Worm (Caenorhabditis elegans) whole organism, mixed stage, embryonic: ENCODE measurements around the gene T16H12.3.

Experiments
- blmp-1 ChIP-seq: fragments of 150-350 bp; optimal IDR thresholded peaks from 2 replicates; lab custom pipeline; 2014; ENCODE audit warnings: missing biosample characterization, missing genetic modification characterization
- ces-1 ChIP-seq: fragments of 150-350 bp; optimal IDR thresholded peaks from 2 replicates; lab custom pipeline; 2014; ENCODE audit warnings: missing biosample characterization, missing genetic modification reagents, missing genetic modification characterization
- elt-1 ChIP-seq: sonication (generic microtip); optimal IDR thresholded peaks from 2 replicates; lab custom pipeline; 2017; ENCODE audit warnings: missing genetic modification characterization, mild to moderate bottlenecking, missing compliant biosample characterization, antibody characterized with exemption, moderate library complexity, borderline replicate concordance; ENCODE audit not compliant: insufficient read depth
- hlh-1 ChIP-seq: fragments of 150-350 bp; optimal IDR thresholded peaks from 2 replicates; lab custom pipeline; 2014; ENCODE audit warnings: missing biosample characterization, missing genetic modification reagents, missing genetic modification characterization
- lin-13 ChIP-seq: fragments of 150-350 bp; optimal IDR thresholded peaks from 2 replicates; lab custom pipeline; 2014; ENCODE audit warnings: missing biosample characterization, missing genetic modification characterization
- lin-32 ChIP-seq: fragments of 200-800 bp; sonication (Bioruptor generic); optimal IDR thresholded peaks from 2 replicates; lab custom pipeline; 2018; ENCODE audit warnings: mild to moderate bottlenecking, missing genetic modification characterization, missing compliant biosample characterization
- lsy-2 ChIP-seq: fragments of 150-350 bp; optimal IDR thresholded peaks from 2 replicates; lab custom pipeline; 2014; ENCODE audit warnings: missing biosample characterization, missing genetic modification characterization
- mab-5 ChIP-seq: fragments of 150-350 bp; optimal IDR thresholded peaks from 2 replicates; lab custom pipeline; 2014; ENCODE audit warnings: missing biosample characterization, missing genetic modification characterization
- mep-1 ChIP-seq: fragments of 150-350 bp; optimal IDR thresholded peaks from 2 replicates; lab custom pipeline; 2017; ENCODE audit warnings: missing biosample characterization, missing genetic modification reagents, missing genetic modification characterization, inconsistent platforms
- nhr-2 ChIP-seq: fragments of 150-350 bp; optimal IDR thresholded peaks from 2 replicates; lab custom pipeline; 2014; ENCODE audit warnings: missing biosample characterization, missing genetic modification characterization
- nhr-237 ChIP-seq: fragments of 150-350 bp; optimal IDR thresholded peaks from 2 replicates; lab custom pipeline; 2014; ENCODE audit warnings: missing biosample characterization, missing genetic modification characterization
- snpc-4 ChIP-seq: fragments of 150-350 bp; optimal IDR thresholded peaks from 2 replicates; lab custom pipeline; 2014; ENCODE audit warnings: missing biosample characterization, missing genetic modification characterization
- unc-62 ChIP-seq: fragments of 150-350 bp; optimal IDR thresholded peaks from 2 replicates; lab custom pipeline; 2014; ENCODE audit warnings: missing biosample characterization, missing genetic modification reagents, missing genetic modification characterization

DNA sequence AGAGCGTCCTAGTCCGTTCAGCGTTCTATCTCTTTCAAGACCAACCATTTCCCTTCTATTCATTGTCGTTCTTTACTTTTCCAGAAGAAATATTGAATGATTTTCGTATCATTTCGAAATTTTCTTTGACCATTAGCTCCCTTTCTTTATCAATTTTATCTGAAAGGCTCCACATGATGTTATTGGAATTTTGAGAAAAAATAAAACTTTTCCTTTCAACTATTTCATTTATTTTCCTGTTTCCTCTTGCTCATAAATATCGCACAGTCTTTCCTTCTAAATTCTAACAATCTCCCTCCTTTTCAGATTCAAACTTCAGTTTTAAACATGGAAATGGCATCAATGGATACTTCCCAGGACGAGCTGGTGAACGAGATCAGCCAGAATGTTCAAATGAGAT is 25.6 kb downstream of the T16H12.3 start, which contains the start of gene T16G12.4:
- TF ChIP-seq elt-1 (tag; lab: Kevin White, UChicago) (no peak), unc-62 (GFP tag; lab: Kevin White, UChicago) (no peak), nhr-2 (no peak), lsy-2 (no peak), mab-5 (tag; lab: Kevin White, UChicago) (no peak), mep-1 (tag; lab: Kevin White, UChicago) (no peak), hlh-1 (tag; lab: Kevin White, UChicago) (no peak), blmp-1 (tag; lab: Kevin White, UChicago) (no peak), lin-32 (GFP tag; lab: Kevin White, UChicago) (no peak), snpc-4 (no peak), nhr-237 (tag; lab: Kevin White, UChicago) (no peak), lin-13 (no peak), ces-1 (no peak)
